Fruit fly (Drosophila melanogaster) whole organism, embryonic: ENCODE measurements around the gene wda.

Experiments used
- Abd-B ChIP-seq: fragments of 200-800 bp; sonication (Bioruptor generic); optimal IDR thresholded peaks from 2 replicates; lab custom pipeline; 2018; ENCODE audit warnings: missing biosample characterization, mild to moderate bottlenecking, missing genetic modification characterization, moderate library complexity
- Atf6 ChIP-seq: fragments of 200-800 bp; sonication (Bioruptor generic); IDR thresholded peaks from 2 replicates; pipeline ENCODE4 v1.3.6; 2022; ENCODE audit warnings: missing biosample characterization, missing genetic modification characterization
- CG12155 ChIP-seq: fragments of 200-800 bp; sonication (Bioruptor generic); optimal IDR thresholded peaks from 3 replicates; lab custom pipeline; 2016; ENCODE audit warnings: missing biosample characterization, missing genetic modification characterization
- CG13624 ChIP-seq: fragments of 200-800 bp; sonication (Bioruptor generic); optimal IDR thresholded peaks from 2 replicates; lab custom pipeline; 2016; ENCODE audit warnings: missing biosample characterization, missing genetic modification characterization
- CG14860 ChIP-seq: fragments of 200-800 bp; sonication (Bioruptor generic); IDR thresholded peaks from 3 replicates; pipeline ENCODE4 v1.3.6; 2022; ENCODE audit warnings: missing biosample characterization, missing genetic modification characterization; ENCODE audit not compliant: partially characterized antibody
- CTCF ChIP-seq: fragments of 200-800 bp; sonication (Bioruptor generic); optimal IDR thresholded peaks from 2 replicates; lab custom pipeline; 2017; ENCODE audit warnings: missing biosample characterization, mild to moderate bottlenecking, missing genetic modification characterization, moderate library complexity
- E2f1 ChIP-seq: fragments of 200-800 bp; sonication (Bioruptor generic); IDR thresholded peaks from 2 replicates; pipeline ENCODE4 v1.3.6; 2022; ENCODE audit warnings: missing biosample characterization, missing genetic modification characterization
- Oaz ChIP-seq: fragments of 200-800 bp; sonication (Bioruptor generic); IDR thresholded peaks from 2 replicates; pipeline ENCODE4 v1.3.6; 2022; ENCODE audit warnings: missing biosample characterization, missing genetic modification characterization
- Sry-δ ChIP-seq: fragments of 200-800 bp; sonication (Bioruptor generic); optimal IDR thresholded peaks from 2 replicates; lab custom pipeline; 2016; ENCODE audit warnings: missing biosample characterization, missing genetic modification characterization
- cas ChIP-seq: fragments of 200-800 bp; sonication (Bioruptor generic); IDR thresholded peaks from 2 replicates; pipeline ENCODE4 v1.3.6; 2022; ENCODE audit warnings: missing biosample characterization, missing genetic modification characterization
- chinmo ChIP-seq: fragments of 200-800 bp; sonication (Bioruptor generic); IDR thresholded peaks from 4 replicates; pipeline ENCODE4 v1.3.6; 2022; ENCODE audit warnings: missing biosample characterization, missing genetic modification characterization; ENCODE audit not compliant: partially characterized antibody
- ewg ChIP-seq: fragments of 200-800 bp; sonication (Bioruptor generic); optimal IDR thresholded peaks from 3 replicates; lab custom pipeline; 2017; ENCODE audit warnings: mild to moderate bottlenecking, missing biosample characterization, missing genetic modification reagents, missing genetic modification characterization
- gce ChIP-seq: fragments of 200-800 bp; sonication (Bioruptor generic); IDR thresholded peaks from 3 replicates; pipeline ENCODE4 v1.3.6; 2022; ENCODE audit warnings: missing biosample characterization, missing genetic modification characterization
- vfl ChIP-seq: fragments of 200-800 bp; sonication (Bioruptor generic); optimal IDR thresholded peaks from 2 replicates; lab custom pipeline; 2016; ENCODE audit warnings: missing biosample characterization, missing genetic modification characterization

dm6 chr3R:23279834-23280233 is 21.9 kb upstream of the wda start:
- TF ChIP-seq ewg (GFP tag; lab: Kevin White, UChicago) (no peak), vfl (GFP tag; lab: Kevin White, UChicago) (no peak), CG13624 (GFP tag; lab: Kevin White, UChicago) (no peak), CG14860 (GFP tag; lab: Robert Waterston, UW) (no peak), Oaz (GFP tag; lab: Robert Waterston, UW) (no peak), CG12155 (no peak), Sry-δ (GFP tag; lab: Kevin White, UChicago) (no peak), CTCF (GFP tag; lab: Kevin White, UChicago) (no peak), gce (no peak), chinmo (GFP tag; lab: Robert Waterston, UW) (no peak), Atf6 (no peak), cas (no peak), E2f1 (GFP tag; lab: Robert Waterston, UW) (no peak), Abd-B (GFP tag; lab: Kevin White, UChicago) (no peak)
